Fruit fly (Drosophila melanogaster) whole organism, wandering third instar larva: ENCODE results near the gene Snap25.

Experiments used
- CG9705 ChIP-seq: fragments of 200-800 bp; sonication (Bioruptor generic); optimal IDR thresholded peaks from 2 replicates; lab custom pipeline; 2018; ENCODE audit warnings: missing biosample characterization, mild to moderate bottlenecking, missing genetic modification characterization
- HLH106 ChIP-seq: fragments of 200-800 bp; optimal IDR thresholded peaks from 3 replicates; lab custom pipeline; 2019; ENCODE audit warnings: missing biosample characterization, mild to moderate bottlenecking, missing genetic modification characterization, moderate library complexity
- lola ChIP-seq: fragments of >200 bp; optimal IDR thresholded peaks from 2 replicates; lab custom pipeline; 2017; ENCODE audit warnings: missing biosample characterization, missing genetic modification characterization
- woc ChIP-seq: sonication (Bioruptor generic); optimal IDR thresholded peaks from 2 replicates; lab custom pipeline; 2016; ENCODE audit warnings: missing biosample characterization, mild to moderate bottlenecking, missing genetic modification characterization

DNA sequence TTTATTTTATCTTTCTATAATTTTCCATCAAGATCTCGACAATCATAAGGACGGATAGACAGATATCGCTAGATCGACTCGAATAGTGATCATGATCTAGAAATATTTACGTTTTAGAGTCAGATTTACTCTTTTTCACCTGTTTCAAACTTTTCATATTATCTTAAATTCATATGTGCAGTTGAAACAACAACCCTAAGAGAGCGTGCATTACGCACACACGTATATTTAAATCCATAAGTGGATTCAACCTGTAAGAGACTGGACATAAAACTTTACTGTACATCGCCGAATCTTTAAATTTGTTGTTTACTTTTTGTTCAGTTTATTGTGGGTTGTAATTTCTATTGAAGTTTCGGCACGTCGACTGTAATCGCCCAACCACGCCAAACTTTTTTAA, 44.2 kb upstream of the Snap25 start:
- TF ChIP-seq lola (GFP tag; lab: Kevin White, UChicago) (no peak), woc (GFP tag; lab: Kevin White, UChicago) (no peak), CG9705 (GFP tag; lab: Kevin White, UChicago) (no peak), HLH106 (tag; lab: Kevin White, UChicago) (no peak)
